Worm (Caenorhabditis elegans) whole organism, midembryonic: Measurements from ENCODE around the gene ZK622.4.
A peak's percentile ranks its signal among the peaks of the same experiment; 100 is the strongest.

Experiments
- T22C8.4 ChIP-seq: fragments of 200-800 bp; sonication (Bioruptor generic); IDR thresholded peaks from 2 replicates; pipeline ENCODE4 v1.3.6; 2022; ENCODE audit warnings: missing genetic modification characterization, missing compliant biosample characterization
- cog-1 ChIP-seq: sonication (generic microtip); optimal IDR thresholded peaks from 2 replicates; lab custom pipeline; 2016; ENCODE audit warnings: missing genetic modification characterization, missing compliant biosample characterization
- flt-1 ChIP-seq: fragments of 200-800 bp; sonication (Bioruptor generic); IDR thresholded peaks from 2 replicates; pipeline ENCODE4 v1.3.6; 2022; ENCODE audit warnings: missing genetic modification characterization, missing compliant biosample characterization
- klf-2 ChIP-seq: fragments of 200-800 bp; sonication (Bioruptor generic); conservative IDR thresholded peaks from 2 replicates; pipeline ENCODE4 v1.3.6; 2022; ENCODE audit warnings: missing genetic modification reagents, missing genetic modification characterization, missing compliant biosample characterization
- med-1 ChIP-seq: sonication (generic microtip); optimal IDR thresholded peaks from 2 replicates; lab custom pipeline; 2017; ENCODE audit warnings: missing genetic modification characterization, mild to moderate bottlenecking, missing compliant biosample characterization, antibody characterized with exemption, missing genetic modification reagents; ENCODE audit not compliant: insufficient read depth
- ref-1 ChIP-seq: fragments of 200-800 bp; sonication (Bioruptor generic); conservative IDR thresholded peaks from 2 replicates; pipeline ENCODE4 v1.3.6; 2022; ENCODE audit warnings: missing genetic modification reagents, missing genetic modification characterization, missing compliant biosample characterization
- tab-1 ChIP-seq: fragments of 200-800 bp; sonication (Bioruptor generic); IDR thresholded peaks from 2 replicates; pipeline ENCODE4 v1.3.6; 2022; ENCODE audit warnings: missing genetic modification characterization, missing compliant biosample characterization
- ztf-23 ChIP-seq: fragments of 200-800 bp; sonication (Bioruptor generic); IDR thresholded peaks from 2 replicates; pipeline ENCODE4 v1.3.6; 2022; ENCODE audit warnings: missing genetic modification reagents, missing genetic modification characterization, missing compliant biosample characterization
- ztf-29 ChIP-seq: fragments of 200-800 bp; sonication (Bioruptor generic); IDR thresholded peaks from 2 replicates; pipeline ENCODE4 v1.3.6; 2022; ENCODE audit warnings: missing genetic modification reagents, missing genetic modification characterization, missing compliant biosample characterization

ZK622.4 gene

DNA sequence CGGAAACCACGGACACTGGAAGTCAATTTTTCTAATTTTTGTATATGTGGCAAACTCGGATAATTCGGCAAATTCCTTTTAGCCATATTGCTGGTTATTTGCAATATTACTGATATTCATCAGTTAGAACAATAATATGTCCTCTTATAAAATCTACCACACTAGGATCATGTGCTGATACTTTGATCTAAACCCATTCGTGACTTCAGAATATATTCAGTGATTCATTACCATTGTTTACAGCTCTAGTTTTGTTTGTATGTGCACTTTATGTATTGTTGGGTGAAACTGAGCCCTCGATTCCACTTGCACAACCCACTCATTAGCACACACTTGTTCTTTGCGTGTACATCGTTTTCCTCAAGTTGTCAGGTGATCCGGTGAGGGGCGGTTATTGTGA is 13.7 kb downstream of the ZK622.4 start:
- TF ChIP-seq flt-1 (GFP tag; lab: Robert Waterston, UW) (no peak), T22C8.4 (no peak), ztf-29 (GFP tag; lab: Robert Waterston, UW) (no peak), klf-2 (GFP tag; lab: Robert Waterston, UW) (no peak)

DNA sequence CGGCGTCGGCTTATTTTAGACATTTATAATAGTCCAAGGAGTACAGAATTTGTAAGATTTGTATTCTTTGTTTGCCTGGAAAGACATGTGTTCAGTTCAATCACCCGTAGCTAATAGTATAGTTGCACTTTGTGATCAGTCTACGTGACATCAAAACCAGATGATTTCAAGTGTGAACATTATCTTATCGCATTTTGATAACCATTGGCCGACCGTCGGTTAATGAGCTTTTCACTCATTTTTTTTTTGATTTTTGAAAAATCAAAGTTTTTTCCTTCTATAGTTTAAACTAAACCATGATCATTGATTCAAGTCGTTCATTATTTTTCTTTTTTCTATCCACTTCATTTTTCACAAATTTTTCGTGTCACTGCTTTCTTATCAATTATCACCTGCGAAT is 14.7 kb downstream of the ZK622.4 start:
- TF ChIP-seq cog-1 (no peak), ztf-29 (GFP tag; lab: Robert Waterston, UW) (no peak), flt-1 (GFP tag; lab: Robert Waterston, UW) (no peak), T22C8.4 (no peak), ref-1 (GFP tag; lab: Robert Waterston, UW) (no peak)

DNA sequence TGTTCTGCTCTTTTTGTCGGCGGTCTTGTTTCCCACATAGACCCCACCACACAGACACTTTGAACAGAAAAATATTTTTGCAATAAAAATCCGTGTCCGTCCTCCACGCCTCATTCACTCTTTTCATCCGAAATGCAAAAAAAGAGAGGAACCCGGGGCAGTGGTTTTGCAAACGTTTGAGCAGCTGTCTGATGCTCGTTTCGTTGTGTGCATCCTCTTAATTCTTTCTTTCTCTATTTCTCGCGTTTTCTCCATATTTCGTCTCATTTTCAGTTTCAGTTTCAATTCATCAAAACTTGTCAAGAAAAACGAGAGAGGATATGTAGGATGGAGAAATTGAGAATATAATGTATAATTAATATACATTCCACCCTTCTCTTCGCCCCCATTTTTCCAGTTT is 16.5 kb downstream of the ZK622.4 start:
- TF ChIP-seq ztf-29 (GFP tag; lab: Robert Waterston, UW) (no peak), med-1 (GFP tag; lab: Kevin White, UChicago) (no peak), T22C8.4 (no peak), ztf-23 (GFP tag; lab: Robert Waterston, UW) (no peak), flt-1 (GFP tag; lab: Robert Waterston, UW) (no peak), tab-1 (GFP tag; lab: Robert Waterston, UW) (no peak), ref-1 (GFP tag; lab: Robert Waterston, UW) (no peak), cog-1 (no peak), klf-2 (GFP tag; lab: Robert Waterston, UW) (no peak)

DNA sequence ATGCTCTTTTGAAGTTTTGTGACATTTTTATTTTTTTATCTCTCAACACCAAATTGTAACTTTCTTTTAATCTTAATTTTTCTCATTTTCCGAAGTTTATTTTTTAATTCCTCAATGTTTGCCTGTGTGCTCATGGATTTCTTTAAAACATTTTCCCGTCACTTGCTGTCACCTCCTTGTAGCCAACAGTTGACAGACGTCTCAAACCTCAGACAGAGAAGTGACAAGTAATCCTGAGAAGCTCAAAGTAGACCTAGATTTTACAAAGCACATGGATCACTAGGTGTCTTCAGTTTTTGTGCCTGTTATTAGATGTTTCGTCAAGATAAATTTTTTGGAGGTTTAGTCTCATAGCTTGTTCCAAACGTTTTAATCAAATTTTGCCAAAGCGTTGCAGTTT is 17.2 kb downstream of the ZK622.4 start:
- TF ChIP-seq flt-1 (GFP tag; lab: Robert Waterston, UW) (no peak), ref-1 (GFP tag; lab: Robert Waterston, UW) (no peak), klf-2 (GFP tag; lab: Robert Waterston, UW) (no peak), med-1 (GFP tag; lab: Kevin White, UChicago) (no peak), cog-1 (no peak), ztf-29 (GFP tag; lab: Robert Waterston, UW) (no peak), ztf-23 (GFP tag; lab: Robert Waterston, UW) (no peak)

DNA sequence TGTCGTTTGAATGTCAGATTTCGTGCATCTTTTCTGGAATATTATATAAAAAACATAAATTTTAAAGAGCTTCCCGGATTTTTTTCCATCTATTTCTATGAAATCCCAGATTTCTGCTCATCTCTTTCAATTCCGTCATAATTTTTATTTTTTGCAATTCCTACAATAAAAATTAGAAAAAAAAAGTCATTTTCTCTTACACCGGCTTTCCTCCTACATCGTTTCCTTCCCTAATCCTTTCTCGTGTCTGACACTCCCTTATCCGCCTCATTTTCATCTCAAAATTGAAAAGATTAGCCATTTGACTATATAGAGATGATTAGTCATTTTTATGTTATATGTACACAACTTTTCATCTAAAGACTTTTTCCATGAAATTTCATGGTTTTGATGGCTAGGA is 18.3 kb downstream of the ZK622.4 start:
- TF ChIP-seq ztf-29 (GFP tag; lab: Robert Waterston, UW) (no peak), med-1 (GFP tag; lab: Kevin White, UChicago) (no peak), T22C8.4 (no peak), cog-1 (no peak), klf-2 (GFP tag; lab: Robert Waterston, UW) (no peak), ref-1 (GFP tag; lab: Robert Waterston, UW) (no peak), flt-1 (GFP tag; lab: Robert Waterston, UW) (no peak), ztf-23 (GFP tag; lab: Robert Waterston, UW) (no peak), tab-1 (GFP tag; lab: Robert Waterston, UW) (no peak)

DNA sequence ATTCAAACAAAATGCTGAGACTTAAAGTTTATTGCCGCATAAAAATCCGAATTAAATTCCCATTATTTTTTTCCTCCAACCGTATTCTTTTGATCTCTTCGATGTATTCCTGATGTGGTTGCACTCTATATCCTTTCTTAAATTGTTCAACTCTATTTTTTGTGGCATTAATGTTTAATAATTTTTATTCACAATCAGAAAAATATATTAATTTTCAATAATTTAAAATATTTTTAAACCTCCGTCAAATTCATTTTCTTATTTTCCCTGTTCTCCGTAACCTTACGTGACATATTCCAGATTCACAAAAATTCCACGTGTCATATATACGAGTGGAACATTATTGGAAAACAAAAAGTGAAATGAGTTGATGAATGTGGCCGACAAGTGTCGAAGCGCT is 19.2 kb downstream of the ZK622.4 start, which contains the start of gene gcy-12:
Gene gcy-12 (plus strand): TSS at position 301 of the 400 bp plus-strand sequence.
- TF ChIP-seq tab-1 (GFP tag; lab: Robert Waterston, UW) (no peak), ztf-29 (GFP tag; lab: Robert Waterston, UW) (no peak), klf-2 (GFP tag; lab: Robert Waterston, UW) (no peak), T22C8.4 (no peak), ztf-23 (GFP tag; lab: Robert Waterston, UW) (no peak), med-1 (GFP tag; lab: Kevin White, UChicago) (no peak), flt-1 (GFP tag; lab: Robert Waterston, UW) (no peak)

DNA sequence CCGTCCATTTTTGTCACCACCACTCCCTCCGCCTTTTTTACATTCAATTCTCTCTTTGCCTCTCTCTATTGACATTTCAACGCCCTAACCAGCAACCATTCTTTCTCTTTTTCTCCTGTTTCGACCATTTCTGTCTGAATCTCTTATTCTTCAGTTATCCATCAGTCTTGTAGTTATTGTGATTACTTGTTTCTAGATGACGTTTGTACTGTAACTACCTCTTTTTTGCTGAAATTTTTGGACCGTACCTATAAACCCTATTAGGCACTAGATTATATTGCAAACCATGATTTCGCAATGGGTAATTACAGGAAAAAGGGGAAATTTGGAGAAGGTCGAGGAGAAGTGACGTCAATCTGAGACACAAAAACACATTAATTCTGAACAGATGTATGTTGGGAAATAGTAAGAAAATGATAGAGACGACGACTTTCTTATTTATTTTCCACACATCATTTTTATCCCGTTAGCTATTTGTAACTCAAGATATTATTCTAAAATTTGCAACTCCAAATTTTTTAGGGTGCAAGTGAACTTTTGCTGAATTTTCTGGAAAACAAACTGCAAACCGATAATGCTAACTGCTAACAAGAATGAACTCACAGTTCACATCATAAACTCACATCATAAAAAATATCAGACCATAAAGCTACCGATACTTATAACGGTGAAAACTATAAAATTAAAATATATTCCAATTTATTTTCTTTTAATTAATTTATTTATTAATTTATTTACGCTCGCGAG is 27.9 kb downstream of the ZK622.4 start:
- TF ChIP-seq cog-1 (no peak), ztf-23 (GFP tag; lab: Robert Waterston, UW) (no peak), T22C8.4 (no peak)

DNA sequence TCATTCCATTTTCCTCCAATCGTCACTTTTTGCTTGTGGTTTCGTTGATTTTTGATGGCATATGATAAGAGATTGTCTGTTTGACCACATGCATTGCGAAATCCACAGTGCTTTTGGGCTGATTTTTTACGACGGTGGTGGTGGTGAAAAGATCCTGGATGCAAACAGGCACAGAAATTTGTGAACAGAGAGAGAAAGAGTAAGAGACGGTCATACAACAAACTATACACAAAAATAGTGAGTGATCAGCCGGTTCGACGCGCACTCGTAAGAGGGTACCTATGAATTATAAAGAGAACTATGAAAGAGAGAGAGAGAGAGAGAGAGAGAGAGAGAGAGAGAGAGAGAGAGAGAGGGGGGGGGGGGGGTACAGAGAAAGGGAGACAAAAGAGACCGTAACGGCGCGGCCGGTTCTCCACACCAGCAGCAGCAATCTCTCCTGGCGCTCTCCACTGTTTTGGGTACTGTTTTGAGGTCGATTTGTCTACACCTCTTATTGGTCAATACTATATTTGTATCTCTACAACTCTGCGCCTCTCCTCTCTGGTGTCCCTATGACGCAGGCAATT is 29.3 kb downstream of the ZK622.4 start:
- peak; percentile 6 for TF ChIP-seq cog-1
- no peak for TF ChIP-seq ref-1 (GFP tag; lab: Robert Waterston, UW)

DNA sequence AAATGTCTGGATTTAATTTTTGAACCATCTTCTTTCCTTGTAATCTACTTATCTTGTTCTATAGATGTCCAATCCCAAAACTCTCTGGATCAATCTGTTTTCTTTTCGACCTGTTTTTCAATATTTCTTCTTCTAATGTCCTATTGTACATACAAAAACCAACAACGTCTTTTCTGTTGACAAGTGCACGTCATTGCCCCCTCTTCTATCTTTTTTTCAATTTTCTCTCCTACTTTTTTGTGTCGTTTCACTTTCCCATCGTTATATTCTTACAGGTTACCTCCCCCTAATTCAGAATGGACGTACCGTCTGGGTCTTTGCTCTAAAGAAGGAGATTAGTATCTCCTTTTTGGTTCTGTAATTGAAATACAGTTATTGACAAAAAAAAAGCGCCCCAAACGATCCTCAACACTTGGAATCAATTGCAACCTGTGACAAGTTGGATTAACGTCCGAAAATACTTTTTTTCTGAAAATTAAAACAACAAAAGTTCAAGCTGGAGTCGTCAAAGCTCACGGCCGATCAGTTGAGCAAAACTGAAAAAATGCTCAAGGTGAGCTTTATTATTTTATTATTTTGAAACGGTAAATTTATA is 30.3 kb downstream of the ZK622.4 start, which contains the start of gene vhp-1:
Gene vhp-1 (plus strand): TSS at position 545 of the 595 bp plus-strand sequence.
- no peak for TF ChIP-seq ref-1 (GFP tag; lab: Robert Waterston, UW)
- TF ChIP-seq tab-1 (GFP tag; lab: Robert Waterston, UW), result no peak
- no peak for TF ChIP-seq flt-1 (GFP tag; lab: Robert Waterston, UW)
- no peak for TF ChIP-seq med-1 (GFP tag; lab: Kevin White, UChicago)
- TF ChIP-seq ztf-29 (GFP tag; lab: Robert Waterston, UW), result no peak
- no peak for TF ChIP-seq T22C8.4
- TF ChIP-seq cog-1, result no peak
- TF ChIP-seq ztf-23 (GFP tag; lab: Robert Waterston, UW), result no peak
- TF ChIP-seq klf-2 (GFP tag; lab: Robert Waterston, UW), result no peak

DNA sequence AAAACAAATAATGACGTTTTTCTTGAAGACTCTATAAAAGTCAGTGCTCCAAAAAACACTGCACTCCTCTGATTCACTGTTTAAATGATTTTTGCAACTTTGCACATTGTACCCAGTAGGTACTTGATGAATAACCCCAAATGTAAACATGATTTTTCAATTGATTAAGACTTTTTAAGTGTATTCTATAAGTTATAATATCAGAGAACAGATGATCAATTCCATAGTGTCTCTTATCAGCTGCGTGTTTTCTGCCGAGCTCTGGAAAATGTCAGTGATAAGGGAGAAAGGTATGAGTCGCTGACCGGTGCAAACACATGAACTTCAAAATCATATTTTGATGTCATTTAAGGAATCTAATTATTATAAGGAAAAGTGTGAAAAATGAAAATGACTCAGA is 31.3 kb downstream of the ZK622.4 start:
- TF ChIP-seq ztf-23 (GFP tag; lab: Robert Waterston, UW), result no peak
- TF ChIP-seq flt-1 (GFP tag; lab: Robert Waterston, UW), result no peak
- no peak for TF ChIP-seq med-1 (GFP tag; lab: Kevin White, UChicago)
- TF ChIP-seq ref-1 (GFP tag; lab: Robert Waterston, UW), result no peak
- TF ChIP-seq T22C8.4, result no peak
- TF ChIP-seq ztf-29 (GFP tag; lab: Robert Waterston, UW), result no peak
- no peak for TF ChIP-seq tab-1 (GFP tag; lab: Robert Waterston, UW)
